Fruit fly (Drosophila melanogaster) whole organism, wandering third instar larva: ENCODE results near the gene CG9297.

Source experiments
- CG32264 ChIP-seq: fragments of 200-800 bp; sonication (Bioruptor generic); optimal IDR thresholded peaks from 2 replicates; lab custom pipeline; 2016; ENCODE audit warnings: missing biosample characterization, missing genetic modification characterization
- CG9705 ChIP-seq: fragments of 200-800 bp; sonication (Bioruptor generic); optimal IDR thresholded peaks from 2 replicates; lab custom pipeline; 2018; ENCODE audit warnings: missing biosample characterization, mild to moderate bottlenecking, missing genetic modification characterization
- CrebA ChIP-seq: fragments of 200-800 bp; sonication (Bioruptor generic); optimal IDR thresholded peaks from 2 replicates; lab custom pipeline; 2016; ENCODE audit warnings: missing biosample characterization, mild to moderate bottlenecking, missing genetic modification characterization, borderline replicate concordance
- Dfd ChIP-seq: fragments of >200 bp; optimal IDR thresholded peaks from 2 replicates; lab custom pipeline; 2017; ENCODE audit warnings: missing biosample characterization, missing genetic modification characterization
- GATAd ChIP-seq: sonication (Bioruptor generic); optimal IDR thresholded peaks from 2 replicates; lab custom pipeline; 2016; ENCODE audit warnings: missing biosample characterization, missing genetic modification characterization
- HLH106 ChIP-seq: fragments of 200-800 bp; optimal IDR thresholded peaks from 3 replicates; lab custom pipeline; 2019; ENCODE audit warnings: missing biosample characterization, mild to moderate bottlenecking, missing genetic modification characterization, moderate library complexity
- Hnf4 ChIP-seq: fragments of 200-800 bp; sonication (Bioruptor generic); optimal IDR thresholded peaks from 2 replicates; lab custom pipeline; 2016; ENCODE audit warnings: missing biosample characterization, mild to moderate bottlenecking, missing genetic modification characterization
- Hr78 ChIP-seq: fragments of >200 bp; optimal IDR thresholded peaks from 2 replicates; lab custom pipeline; 2017; ENCODE audit warnings: missing biosample characterization, missing genetic modification characterization
- Hr83 ChIP-seq: fragments of 200-300 bp; sonication (Bioruptor generic); optimal IDR thresholded peaks from 2 replicates; lab custom pipeline; 2016; ENCODE audit warnings: missing biosample characterization, mild to moderate bottlenecking, missing genetic modification characterization, moderate library complexity; ENCODE audit not compliant: poor library complexity, severe bottlenecking
- Jra ChIP-seq: sonication (Bioruptor generic); optimal IDR thresholded peaks from 2 replicates; lab custom pipeline; 2016; ENCODE audit warnings: missing biosample characterization, missing genetic modification characterization
- Mio ChIP-seq: sonication (Bioruptor generic); optimal IDR thresholded peaks from 2 replicates; lab custom pipeline; 2016; ENCODE audit warnings: missing biosample characterization, missing genetic modification characterization
- OdsH ChIP-seq: fragments of 200-800 bp; sonication (Bioruptor generic); optimal IDR thresholded peaks from 2 replicates; lab custom pipeline; 2016; ENCODE audit warnings: missing biosample characterization, mild to moderate bottlenecking, missing genetic modification characterization
- Rel ChIP-seq, 2 experiments: fragments of 200-800 bp; sonication (Bioruptor generic) in 1 of 2; optimal IDR thresholded peaks; 2 replicates in 1 of 2; 3 replicates in 1 of 2; lab custom pipeline; 2016 to 2019; ENCODE audit warnings: mild to moderate bottlenecking in 2 of 2, missing biosample characterization in 2 of 2, missing genetic modification characterization in 2 of 2, moderate library complexity in 1 of 2
- Vsx2 ChIP-seq: fragments of 200-300, 225-300 bp; sonication (Bioruptor generic); optimal IDR thresholded peaks from 2 replicates; lab custom pipeline; 2018; ENCODE audit warnings: missing biosample characterization, missing genetic modification characterization; ENCODE audit not compliant: partially characterized antibody
- br ChIP-seq: fragments of 200-800 bp; sonication (Bioruptor generic); optimal IDR thresholded peaks from 2 replicates; lab custom pipeline; 2016; ENCODE audit warnings: missing biosample characterization, missing genetic modification characterization
- brk ChIP-seq: fragments of 200-800 bp; sonication (Bioruptor generic); optimal IDR thresholded peaks from 2 replicates; lab custom pipeline; 2016; ENCODE audit warnings: missing biosample characterization, mild to moderate bottlenecking, missing genetic modification characterization
- dl ChIP-seq, 2 experiments: fragments of 175-275, 200-275 bp in 1 of 2; fragments of 200-275 bp in 1 of 2; sonication (Bioruptor generic); optimal IDR thresholded peaks; lab custom pipeline; 2018; ENCODE audit warnings: mild to moderate bottlenecking in 2 of 2, missing biosample characterization in 2 of 2, missing genetic modification characterization in 2 of 2, moderate library complexity in 2 of 2; ENCODE audit not compliant: partially characterized antibody in 2 of 2, insufficient read depth in 1 of 2
- dmrt93B ChIP-seq: fragments of 200-800 bp; sonication (Bioruptor generic); optimal IDR thresholded peaks from 2 replicates; lab custom pipeline; 2018; ENCODE audit warnings: missing biosample characterization, mild to moderate bottlenecking, missing genetic modification characterization
- dsf ChIP-seq: sonication (Bioruptor generic); optimal IDR thresholded peaks from 2 replicates; lab custom pipeline; 2016; ENCODE audit warnings: missing biosample characterization, missing genetic modification characterization, borderline replicate concordance
- ey ChIP-seq: fragments of 200-800 bp; sonication (Bioruptor generic); optimal IDR thresholded peaks from 2 replicates; lab custom pipeline; 2016; ENCODE audit warnings: missing biosample characterization, missing genetic modification characterization
- fru ChIP-seq: fragments of 200-800 bp; sonication (Bioruptor generic); optimal IDR thresholded peaks from 3 replicates; lab custom pipeline; 2016; ENCODE audit warnings: missing biosample characterization, mild to moderate bottlenecking, missing genetic modification characterization
- jim ChIP-seq: fragments of 175-275, 200-325 bp; sonication (Bioruptor generic); optimal IDR thresholded peaks from 2 replicates; lab custom pipeline; 2016; ENCODE audit warnings: missing biosample characterization, mild to moderate bottlenecking, missing genetic modification characterization
- lola ChIP-seq: fragments of >200 bp; optimal IDR thresholded peaks from 2 replicates; lab custom pipeline; 2017; ENCODE audit warnings: missing biosample characterization, missing genetic modification characterization
- psq ChIP-seq: fragments of 200-800 bp; sonication (Bioruptor generic); optimal IDR thresholded peaks from 3 replicates; lab custom pipeline; 2017; ENCODE audit warnings: missing biosample characterization, mild to moderate bottlenecking, missing genetic modification characterization, moderate library complexity
- rgr ChIP-seq: fragments of 200-800 bp; sonication (Bioruptor generic); optimal IDR thresholded peaks from 3 replicates; lab custom pipeline; 2016; ENCODE audit warnings: missing biosample characterization, mild to moderate bottlenecking, missing genetic modification characterization
- sage ChIP-seq: fragments of 200-800 bp; sonication (Bioruptor generic); optimal IDR thresholded peaks from 2 replicates; lab custom pipeline; 2016; ENCODE audit warnings: missing biosample characterization, mild to moderate bottlenecking, missing genetic modification characterization
- usp ChIP-seq: fragments of >200 bp; optimal IDR thresholded peaks from 2 replicates; lab custom pipeline; 2017; ENCODE audit warnings: missing biosample characterization, missing genetic modification characterization
- woc ChIP-seq: sonication (Bioruptor generic); optimal IDR thresholded peaks from 2 replicates; lab custom pipeline; 2016; ENCODE audit warnings: missing biosample characterization, mild to moderate bottlenecking, missing genetic modification characterization

The CG9297 gene

dm6 chr3R:13726795-13727194 is 44.5 kb upstream of the CG9297 start:
- TF ChIP-seq CG9705 (GFP tag; lab: Kevin White, UChicago): no peak
- no peak for TF ChIP-seq CG32264
- no peak for TF ChIP-seq Jra (GFP tag; lab: Kevin White, UChicago)
- no peak for TF ChIP-seq psq (GFP tag; lab: Kevin White, UChicago)
- no peak for TF ChIP-seq Hnf4 (GFP tag; lab: Kevin White, UChicago)
- TF ChIP-seq Hr78 (GFP tag; lab: Kevin White, UChicago): no peak
- no peak for TF ChIP-seq GATAd (GFP tag; lab: Kevin White, UChicago)
- TF ChIP-seq Rel (GFP tag; optimal IDR thresholded peaks at IDR 0.05; lab: Kevin White, UChicago): no peak
- no peak for TF ChIP-seq Rel (tag; optimal IDR thresholded peaks at IDR 0.05; lab: Kevin White, UChicago)
- TF ChIP-seq rgr (GFP tag; lab: Kevin White, UChicago): no peak
- no peak for TF ChIP-seq Dfd (GFP tag; lab: Kevin White, UChicago)
- no peak for TF ChIP-seq HLH106 (tag; lab: Kevin White, UChicago)
- no peak for TF ChIP-seq CrebA (GFP tag; lab: Kevin White, UChicago)
- TF ChIP-seq dsf (GFP tag; lab: Kevin White, UChicago): no peak
- no peak for TF ChIP-seq fru
- no peak for TF ChIP-seq Hr83 (GFP tag; lab: Kevin White, UChicago)
- no peak for TF ChIP-seq sage (GFP tag; lab: Kevin White, UChicago)
- no peak for TF ChIP-seq dmrt93B (GFP tag; lab: Kevin White, UChicago)

dm6 chr3R:13728897-13729296 is 42.4 kb upstream of the CG9297 start:
- no peak for TF ChIP-seq br (GFP tag; lab: Kevin White, UChicago)
- TF ChIP-seq CrebA (GFP tag; lab: Kevin White, UChicago): no peak
- TF ChIP-seq lola (GFP tag; lab: Kevin White, UChicago): no peak
- no peak for TF ChIP-seq OdsH (GFP tag; lab: Kevin White, UChicago)
- TF ChIP-seq Hr78 (GFP tag; lab: Kevin White, UChicago): no peak
- TF ChIP-seq dmrt93B (GFP tag; lab: Kevin White, UChicago): no peak
- TF ChIP-seq HLH106 (tag; lab: Kevin White, UChicago): no peak
- no peak for TF ChIP-seq jim (GFP tag; lab: Kevin White, UChicago)
- no peak for TF ChIP-seq fru

dm6 chr3R:13730005-13730404 is 41.3 kb upstream of the CG9297 start:
- TF ChIP-seq CrebA (GFP tag; lab: Kevin White, UChicago): no peak
- TF ChIP-seq CG9705 (GFP tag; lab: Kevin White, UChicago): no peak
- no peak for TF ChIP-seq jim (GFP tag; lab: Kevin White, UChicago)
- no peak for TF ChIP-seq Vsx2 (GFP tag; lab: Kevin White, UChicago)
- TF ChIP-seq Mio (GFP tag; lab: Kevin White, UChicago): no peak
- TF ChIP-seq usp (GFP tag; lab: Kevin White, UChicago): no peak
- no peak for TF ChIP-seq br (GFP tag; lab: Kevin White, UChicago)
- TF ChIP-seq HLH106 (tag; lab: Kevin White, UChicago): no peak
- TF ChIP-seq psq (GFP tag; lab: Kevin White, UChicago): no peak
- no peak for TF ChIP-seq dl (GFP tag; optimal IDR thresholded peaks at IDR 0.05; lab: Kevin White, UChicago; ENCODE audit: insufficient read depth in 1 of 2, partially characterized antibody in 2 of 2)

dm6 chr3R:13735304-13735898 is 35.9 kb upstream of the CG9297 start:
- no peak for TF ChIP-seq psq (GFP tag; lab: Kevin White, UChicago)
- TF ChIP-seq CG32264: no peak
- no peak for TF ChIP-seq CrebA (GFP tag; lab: Kevin White, UChicago)
- TF ChIP-seq rgr (GFP tag; lab: Kevin White, UChicago): no peak
- TF ChIP-seq Dfd (GFP tag; lab: Kevin White, UChicago): no peak
- TF ChIP-seq woc: no peak
- TF ChIP-seq brk (GFP tag; lab: Kevin White, UChicago): no peak
- no peak for TF ChIP-seq sage (GFP tag; lab: Kevin White, UChicago)

dm6 chr3R:13746066-13746673 is 25.1 kb upstream of the CG9297 start:
- TF ChIP-seq ey (no peak), Dfd (GFP tag; lab: Kevin White, UChicago) (peak; percentile 93)
